Worm (Caenorhabditis elegans) whole organism, L2 larva: Measurements from ENCODE around the gene srh-272.

ENCODE experiments used
- aly-2 ChIP-seq: fragments of 150-350 bp; optimal IDR thresholded peaks from 2 replicates; lab custom pipeline; 2014; ENCODE audit warnings: missing biosample characterization, missing genetic modification characterization
- ama-1 ChIP-seq: fragments of 150-350 bp; optimal IDR thresholded peaks from 2 replicates; lab custom pipeline; 2018; ENCODE audit warnings: inconsistent platforms
- dmd-4 ChIP-seq: sonication (generic microtip); optimal IDR thresholded peaks from 2 replicates; lab custom pipeline; 2017; ENCODE audit warnings: missing biosample characterization, missing genetic modification characterization
- elt-3 ChIP-seq: sonication (generic microtip); optimal IDR thresholded peaks from 2 replicates; lab custom pipeline; 2017; ENCODE audit warnings: missing biosample characterization, missing genetic modification characterization
- nhr-10 ChIP-seq: sonication (generic microtip); optimal IDR thresholded peaks from 2 replicates; lab custom pipeline; 2017; ENCODE audit warnings: missing biosample characterization, missing genetic modification characterization
- nhr-237 ChIP-seq: fragments of 150-350 bp; optimal IDR thresholded peaks from 2 replicates; lab custom pipeline; 2014; ENCODE audit warnings: missing biosample characterization, missing genetic modification characterization
- nhr-77 ChIP-seq: fragments of 150-350 bp; optimal IDR thresholded peaks from 2 replicates; lab custom pipeline; 2014; ENCODE audit warnings: missing biosample characterization, missing genetic modification characterization
- sem-4 ChIP-seq: fragments of 150-350 bp; optimal IDR thresholded peaks from 2 replicates; lab custom pipeline; 2014; ENCODE audit warnings: missing biosample characterization, missing genetic modification reagents, missing genetic modification characterization
- unc-55 ChIP-seq: fragments of 150-350 bp; sonication (generic microtip); optimal IDR thresholded peaks from 3 replicates; lab custom pipeline; 2014; ENCODE audit warnings: missing biosample characterization, missing genetic modification reagents, missing genetic modification characterization
- unc-62 ChIP-seq: fragments of 150-350 bp; optimal IDR thresholded peaks from 2 replicates; lab custom pipeline; 2014; ENCODE audit warnings: missing biosample characterization, missing genetic modification reagents, missing genetic modification characterization

DNA sequence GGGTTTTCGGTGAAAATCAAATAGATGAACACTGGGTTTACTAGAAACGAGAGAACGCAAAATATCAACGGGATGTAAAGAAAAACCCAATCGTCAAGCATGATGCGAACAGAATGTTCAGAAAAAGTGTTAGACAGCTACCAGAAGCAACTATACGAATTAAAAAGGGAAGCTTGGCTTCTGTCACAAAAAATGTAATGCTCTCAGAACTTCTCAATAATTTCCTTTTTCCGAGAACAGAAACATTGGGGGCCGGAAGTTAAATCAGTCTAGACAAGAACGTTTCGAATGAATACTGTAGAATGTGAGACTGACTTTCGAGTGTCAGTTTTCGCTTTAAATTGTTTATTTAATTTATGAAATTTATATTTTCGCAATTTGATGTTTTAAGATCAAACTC is 3.4 kb upstream of the srh-272 start, which contains the start of gene srj-54:
- TF ChIP-seq unc-55 (GFP tag; lab: Kevin White, UChicago) (no peak), nhr-237 (tag; lab: Kevin White, UChicago) (no peak), sem-4 (tag; lab: Kevin White, UChicago) (no peak), dmd-4 (tag; lab: Kevin White, UChicago) (no peak), ama-1 (lab: Kevin White, UChicago) (no peak), nhr-10 (tag; lab: Kevin White, UChicago) (no peak), unc-62 (GFP tag; lab: Kevin White, UChicago) (no peak), aly-2 (tag; lab: Kevin White, UChicago) (no peak), nhr-77 (tag; lab: Kevin White, UChicago) (no peak), elt-3 (no peak)
